Worm (Caenorhabditis elegans): Measurements from ENCODE around the gene C36C5.12.

Gene C36C5.12

ce11 chrV:3132116-3132515 lies 27.0 kb downstream of the C36C5.12 start:
- TF ChIP-seq ceh-13 (GFP tag; optimal IDR thresholded peaks at IDR 0.05) (no peak), B0310.2 (tag; optimal IDR thresholded peaks at IDR 0.05) (no peak), tra-4 (tag; optimal IDR thresholded peaks at IDR 0.05) (no peak), pes-1 (GFP tag; IDR thresholded peaks at IDR 0.05) (0 out of 2 replicates have a peak, but pooled peaks have one; percentile 30), hmbx-1 (tag; optimal IDR thresholded peaks at IDR 0.05) (no peak), ets-7 (tag; optimal IDR thresholded peaks at IDR 0.05) (no peak), scrt-1 (GFP tag; IDR thresholded peaks at IDR 0.05) (no peak)

ce11 chrV:3128803-3129202 lies 30.3 kb downstream of the C36C5.12 start, which contains the start of gene tat-6:
Gene tat-6, plus strand, starts transcription at chrV:3129103.
- TF ChIP-seq flt-1 (GFP tag; IDR thresholded peaks at IDR 0.05) (no peak), ceh-13 (GFP tag; optimal IDR thresholded peaks at IDR 0.05) (no peak), ama-1 (optimal IDR thresholded peaks at IDR 0.05) (no peak), B0310.2 (tag; optimal IDR thresholded peaks at IDR 0.05) (no peak), hmbx-1 (tag; optimal IDR thresholded peaks at IDR 0.05) (no peak), scrt-1 (GFP tag; IDR thresholded peaks at IDR 0.05) (no peak), F13C5.2 (tag; optimal IDR thresholded peaks at IDR 0.05) (no peak), ets-7 (tag; optimal IDR thresholded peaks at IDR 0.05) (no peak), hnd-1 (tag; optimal IDR thresholded peaks at IDR 0.05) (no peak), aly-1 (tag; optimal IDR thresholded peaks at IDR 0.05) (no peak), ceh-36 (tag; optimal IDR thresholded peaks at IDR 0.05) (no peak), sea-1 (GFP tag; conservative IDR thresholded peaks at IDR 0.05) (no peak), tbx-37 (GFP tag; conservative IDR thresholded peaks at IDR 0.05) (no peak), tra-4 (tag; optimal IDR thresholded peaks at IDR 0.05) (no peak), pes-1 (GFP tag; IDR thresholded peaks at IDR 0.05) (no peak), tbx-11 (GFP tag; IDR thresholded peaks at IDR 0.05) (no peak), hmg-4 (GFP tag; optimal IDR thresholded peaks at IDR 0.05) (no peak)

ce11 chrV:3127670-3128069 lies 31.5 kb downstream of the C36C5.12 start, which contains the start of gene Y73C8C.10:
Gene Y73C8C.10, minus strand, starts transcription at chrV:3127770.
- TF ChIP-seq B0310.2 (tag; optimal IDR thresholded peaks at IDR 0.05) (no peak), F13C5.2 (tag; optimal IDR thresholded peaks at IDR 0.05) (no peak), ceh-36 (tag; optimal IDR thresholded peaks at IDR 0.05) (no peak), sea-1 (GFP tag; conservative IDR thresholded peaks at IDR 0.05) (no peak), aly-1 (tag; optimal IDR thresholded peaks at IDR 0.05) (no peak)

ce11 chrV:3124912-3125311 lies 34.2 kb downstream of the C36C5.12 start, which contains the start of gene Y73C8C.12:
Gene Y73C8C.12, plus strand, starts transcription at chrV:3125212.
- TF ChIP-seq hmbx-1 (tag; optimal IDR thresholded peaks at IDR 0.05) (no peak), B0310.2 (tag; optimal IDR thresholded peaks at IDR 0.05) (no peak), ceh-13 (GFP tag; optimal IDR thresholded peaks at IDR 0.05) (no peak), hnd-1 (tag; optimal IDR thresholded peaks at IDR 0.05) (no peak), scrt-1 (GFP tag; IDR thresholded peaks at IDR 0.05) (no peak), tra-4 (tag; optimal IDR thresholded peaks at IDR 0.05) (no peak), tbx-37 (GFP tag; conservative IDR thresholded peaks at IDR 0.05) (no peak), ets-7 (tag; optimal IDR thresholded peaks at IDR 0.05) (no peak), aly-1 (tag; optimal IDR thresholded peaks at IDR 0.05) (no peak), F13C5.2 (tag; optimal IDR thresholded peaks at IDR 0.05) (no peak), pes-1 (GFP tag; IDR thresholded peaks at IDR 0.05) (no peak), hmg-4 (GFP tag; optimal IDR thresholded peaks at IDR 0.05) (no peak), flt-1 (GFP tag; IDR thresholded peaks at IDR 0.05) (no peak), tbx-11 (GFP tag; IDR thresholded peaks at IDR 0.05) (no peak), sea-1 (GFP tag; conservative IDR thresholded peaks at IDR 0.05) (no peak), ama-1 (optimal IDR thresholded peaks at IDR 0.05) (no peak), ceh-36 (tag; optimal IDR thresholded peaks at IDR 0.05) (no peak)

ce11 chrV:3122403-3122802 lies 36.7 kb downstream of the C36C5.12 start:
- TF ChIP-seq ceh-36 (tag; optimal IDR thresholded peaks at IDR 0.05): no peak

- no peak for TF ChIP-seq F13C5.2 (tag; optimal IDR thresholded peaks at IDR 0.05)
- no peak for TF ChIP-seq scrt-1 (GFP tag; IDR thresholded peaks at IDR 0.05)
- no peak for TF ChIP-seq sea-1 (GFP tag; conservative IDR thresholded peaks at IDR 0.05)
- no peak for TF ChIP-seq pes-1 (GFP tag; IDR thresholded peaks at IDR 0.05)
- TF ChIP-seq hmg-4 (GFP tag; optimal IDR thresholded peaks at IDR 0.05): no peak
- TF ChIP-seq ceh-13 (GFP tag; optimal IDR thresholded peaks at IDR 0.05): no peak
- no peak for TF ChIP-seq ama-1 (optimal IDR thresholded peaks at IDR 0.05)
- no peak for TF ChIP-seq hnd-1 (tag; optimal IDR thresholded peaks at IDR 0.05)
- no peak for TF ChIP-seq tbx-11 (GFP tag; IDR thresholded peaks at IDR 0.05)
- TF ChIP-seq ets-7 (tag; optimal IDR thresholded peaks at IDR 0.05): no peak
- TF ChIP-seq tra-4 (tag; optimal IDR thresholded peaks at IDR 0.05): no peak
- no peak for TF ChIP-seq hmbx-1 (tag; optimal IDR thresholded peaks at IDR 0.05)
- TF ChIP-seq flt-1 (GFP tag; IDR thresholded peaks at IDR 0.05): no peak
- TF ChIP-seq tbx-37 (GFP tag; conservative IDR thresholded peaks at IDR 0.05): no peak
- no peak for TF ChIP-seq B0310.2 (tag; optimal IDR thresholded peaks at IDR 0.05)
- no peak for TF ChIP-seq ceh-36 (tag; optimal IDR thresholded peaks at IDR 0.05)
- no peak for TF ChIP-seq aly-1 (tag; optimal IDR thresholded peaks at IDR 0.05)
Measured at ce11 chrV:3121743-3122142, 37.4 kb downstream of the C36C5.12 start, which contains the start of gene srt-56. Gene srt-56, minus strand, starts transcription at chrV:3121843.

- TF ChIP-seq hnd-1 (tag; optimal IDR thresholded peaks at IDR 0.05): no peak
- TF ChIP-seq scrt-1 (GFP tag; IDR thresholded peaks at IDR 0.05): no peak
- no peak for TF ChIP-seq flt-1 (GFP tag; IDR thresholded peaks at IDR 0.05)
- TF ChIP-seq F13C5.2 (tag; optimal IDR thresholded peaks at IDR 0.05): no peak
- no peak for TF ChIP-seq ceh-13 (GFP tag; optimal IDR thresholded peaks at IDR 0.05)
- TF ChIP-seq hmg-4 (GFP tag; optimal IDR thresholded peaks at IDR 0.05): no peak
- no peak for TF ChIP-seq tbx-11 (GFP tag; IDR thresholded peaks at IDR 0.05)
- no peak for TF ChIP-seq sea-1 (GFP tag; conservative IDR thresholded peaks at IDR 0.05)
- no peak for TF ChIP-seq ceh-36 (tag; optimal IDR thresholded peaks at IDR 0.05)
- no peak for TF ChIP-seq aly-1 (tag; optimal IDR thresholded peaks at IDR 0.05)
- TF ChIP-seq ama-1 (optimal IDR thresholded peaks at IDR 0.05): no peak
- no peak for TF ChIP-seq pes-1 (GFP tag; IDR thresholded peaks at IDR 0.05)
- TF ChIP-seq hmbx-1 (tag; optimal IDR thresholded peaks at IDR 0.05): no peak
- no peak for TF ChIP-seq tra-4 (tag; optimal IDR thresholded peaks at IDR 0.05)
- TF ChIP-seq ets-7 (tag; optimal IDR thresholded peaks at IDR 0.05): no peak
- TF ChIP-seq tbx-37 (GFP tag; conservative IDR thresholded peaks at IDR 0.05): no peak
- no peak for TF ChIP-seq B0310.2 (tag; optimal IDR thresholded peaks at IDR 0.05)
Measured at ce11 chrV:3119185-3119584, 40.0 kb downstream of the C36C5.12 start.

Measured in whole organism, early embryonic.